Fruit fly (Drosophila melanogaster) whole organism, embryonic: ENCODE data around the gene CG33235.

Experiments
- Aef1 ChIP-seq: fragments of 200-800 bp; sonication (Bioruptor generic); IDR thresholded peaks from 3 replicates; pipeline ENCODE4 v1.3.6; 2022; ENCODE audit warnings: missing biosample characterization, missing genetic modification characterization
- B-H1 ChIP-seq: fragments of 200-800 bp; sonication (Bioruptor generic); IDR thresholded peaks from 3 replicates; pipeline ENCODE4 v1.3.6; 2022; ENCODE audit warnings: missing biosample characterization, missing genetic modification characterization
- CG11398 ChIP-seq: fragments of 200-800 bp; sonication (Bioruptor generic); optimal IDR thresholded peaks from 2 replicates; lab custom pipeline; 2016; ENCODE audit warnings: missing biosample characterization, missing genetic modification characterization
- CG15011 ChIP-seq: fragments of 200-800 bp; sonication (Bioruptor generic); optimal IDR thresholded peaks from 3 replicates; lab custom pipeline; 2018; ENCODE audit warnings: missing biosample characterization, mild to moderate bottlenecking, missing genetic modification characterization
- CG15601 ChIP-seq: fragments of 200-800 bp; sonication (Bioruptor generic); optimal IDR thresholded peaks from 3 replicates; lab custom pipeline; 2019; ENCODE audit warnings: missing biosample characterization, mild to moderate bottlenecking, missing genetic modification characterization, moderate library complexity
- CG15696 ChIP-seq: fragments of 200-800 bp; sonication (Bioruptor generic); optimal IDR thresholded peaks from 2 replicates; lab custom pipeline; 2019; ENCODE audit warnings: missing biosample characterization, mild to moderate bottlenecking, missing genetic modification characterization, moderate library complexity
- CG17385 ChIP-seq: fragments of 200-800 bp; sonication (Bioruptor generic); optimal IDR thresholded peaks from 3 replicates; lab custom pipeline; 2018; ENCODE audit warnings: missing biosample characterization, mild to moderate bottlenecking, missing genetic modification characterization
- CG17612 ChIP-seq: fragments of 200-800 bp; sonication (Bioruptor generic); IDR thresholded peaks from 2 replicates; pipeline ENCODE4 v1.3.6; 2022; ENCODE audit warnings: missing biosample characterization, missing genetic modification characterization
- CG18476 ChIP-seq: fragments of 200-800 bp; sonication (Bioruptor generic); optimal IDR thresholded peaks from 2 replicates; lab custom pipeline; 2016; ENCODE audit warnings: missing biosample characterization, mild to moderate bottlenecking, missing genetic modification characterization
- CG2129 ChIP-seq: fragments of 200-800 bp; sonication (Bioruptor generic); IDR thresholded peaks from 2 replicates; pipeline ENCODE4 v1.3.6; 2022; ENCODE audit warnings: missing biosample characterization, missing genetic modification characterization; ENCODE audit not compliant: partially characterized antibody
- CG2712 ChIP-seq: fragments of 200-800 bp; optimal IDR thresholded peaks from 3 replicates; lab custom pipeline; 2019; ENCODE audit warnings: missing biosample characterization, mild to moderate bottlenecking, missing genetic modification characterization, moderate library complexity
- CG32532 ChIP-seq: fragments of 200-800 bp; sonication (Bioruptor generic); IDR thresholded peaks from 2 replicates; pipeline ENCODE4 v1.3.6; 2022; ENCODE audit warnings: missing biosample characterization, missing genetic modification characterization
- CG32772 ChIP-seq: fragments of 200-800 bp; sonication (Bioruptor generic); IDR thresholded peaks from 2 replicates; pipeline ENCODE4 v1.3.6; 2022; ENCODE audit warnings: missing biosample characterization, missing genetic modification characterization
- CG33213 ChIP-seq: fragments of 200-800 bp; sonication (Bioruptor generic); optimal IDR thresholded peaks from 3 replicates; lab custom pipeline; 2016; ENCODE audit warnings: missing biosample characterization, missing genetic modification characterization
- CG4282 ChIP-seq: fragments of 200-800 bp; sonication (Bioruptor generic); optimal IDR thresholded peaks from 2 replicates; lab custom pipeline; 2016; ENCODE audit warnings: missing biosample characterization, missing genetic modification characterization
- CG4360 ChIP-seq: fragments of 200-800 bp; sonication (Bioruptor generic); IDR thresholded peaks from 2 replicates; pipeline ENCODE4 v1.3.6; 2022; ENCODE audit warnings: missing biosample characterization, missing genetic modification characterization
- CG6272 ChIP-seq: fragments of 200-800 bp; sonication (Bioruptor generic); IDR thresholded peaks from 2 replicates; pipeline ENCODE4 v1.3.6; 2022; ENCODE audit warnings: missing biosample characterization, missing genetic modification characterization
- CG7839 ChIP-seq: fragments of 200-800 bp; sonication (Bioruptor generic); optimal IDR thresholded peaks from 3 replicates; lab custom pipeline; 2018; ENCODE audit warnings: missing biosample characterization, mild to moderate bottlenecking, missing genetic modification characterization, moderate library complexity
- CG8924 ChIP-seq: fragments of 200-800 bp; optimal IDR thresholded peaks from 3 replicates; lab custom pipeline; 2019; ENCODE audit warnings: missing biosample characterization, mild to moderate bottlenecking, missing genetic modification characterization, moderate library complexity
- CG9215 ChIP-seq: fragments of 200-800 bp; sonication (Bioruptor generic); IDR thresholded peaks from 2 replicates; pipeline ENCODE4 v1.3.6; 2022; ENCODE audit warnings: missing biosample characterization, missing genetic modification characterization
- CG9727 ChIP-seq: fragments of 200-800 bp; sonication (Bioruptor generic); optimal IDR thresholded peaks from 3 replicates; lab custom pipeline; 2017; ENCODE audit warnings: missing biosample characterization, mild to moderate bottlenecking, missing genetic modification characterization
- CoRest ChIP-seq: fragments of 200-800 bp; sonication (Bioruptor generic); optimal IDR thresholded peaks from 3 replicates; lab custom pipeline; 2018; ENCODE audit warnings: missing biosample characterization, mild to moderate bottlenecking, missing genetic modification characterization, moderate library complexity
- Dbx ChIP-seq: fragments of 200-800 bp; sonication (Bioruptor generic); IDR thresholded peaks from 3 replicates; pipeline ENCODE4 v1.3.6; 2022; ENCODE audit warnings: missing biosample characterization, missing genetic modification characterization
- Dip3 ChIP-seq: fragments of 200-800 bp; sonication (Bioruptor generic); optimal IDR thresholded peaks from 3 replicates; lab custom pipeline; 2016; ENCODE audit warnings: missing biosample characterization, missing genetic modification characterization
- Hand ChIP-seq: fragments of 200-800 bp; sonication (Bioruptor generic); optimal IDR thresholded peaks from 2 replicates; lab custom pipeline; 2017; ENCODE audit warnings: mild to moderate bottlenecking, missing biosample characterization, missing genetic modification reagents, missing genetic modification characterization
- Hmr ChIP-seq: fragments of 200-800 bp; sonication (Bioruptor generic); optimal IDR thresholded peaks from 3 replicates; lab custom pipeline; 2017; ENCODE audit warnings: mild to moderate bottlenecking, missing biosample characterization, missing genetic modification reagents, missing genetic modification characterization
- Hr39 ChIP-seq: fragments of >200 bp; optimal IDR thresholded peaks from 2 replicates; lab custom pipeline; 2017
- Max ChIP-seq: fragments of 200-800 bp; sonication (Bioruptor generic); optimal IDR thresholded peaks from 2 replicates; lab custom pipeline; 2016; ENCODE audit warnings: missing biosample characterization, mild to moderate bottlenecking, missing genetic modification characterization
- Poxn ChIP-seq: fragments of 200-800 bp; sonication (Bioruptor generic); IDR thresholded peaks from 2 replicates; pipeline ENCODE4 v1.3.6; 2022; ENCODE audit warnings: missing biosample characterization, missing genetic modification characterization
- Rx ChIP-seq: fragments of 200-800 bp; sonication (Bioruptor generic); IDR thresholded peaks from 2 replicates; pipeline ENCODE4 v1.3.6; 2022; ENCODE audit warnings: missing biosample characterization, missing genetic modification characterization
- Sox102F ChIP-seq: fragments of 200-800 bp; sonication (Bioruptor generic); optimal IDR thresholded peaks from 2 replicates; lab custom pipeline; 2018; ENCODE audit warnings: missing biosample characterization, mild to moderate bottlenecking, missing genetic modification characterization, moderate library complexity
- amos ChIP-seq: fragments of 200-800 bp; sonication (Bioruptor generic); IDR thresholded peaks from 2 replicates; pipeline ENCODE4 v1.3.6; 2022; ENCODE audit warnings: missing biosample characterization, missing genetic modification characterization; ENCODE audit not compliant: partially characterized antibody
- ash1 ChIP-seq: fragments of 200-800 bp; sonication (Bioruptor generic); optimal IDR thresholded peaks from 2 replicates; lab custom pipeline; 2018; ENCODE audit warnings: missing biosample characterization, mild to moderate bottlenecking, missing genetic modification characterization
- bbx ChIP-seq: fragments of 200-800 bp; sonication (Bioruptor generic); IDR thresholded peaks from 2 replicates; pipeline ENCODE4 v1.3.6; 2022; ENCODE audit warnings: missing biosample characterization, missing genetic modification characterization; ENCODE audit not compliant: partially characterized antibody
- caup ChIP-seq: fragments of 200-800 bp; sonication (Bioruptor generic); optimal IDR thresholded peaks from 3 replicates; lab custom pipeline; 2017; ENCODE audit warnings: missing biosample characterization, mild to moderate bottlenecking, missing genetic modification characterization, moderate library complexity; ENCODE audit not compliant: severe bottlenecking
- chm ChIP-seq: fragments of 200-800 bp; sonication (Bioruptor generic); IDR thresholded peaks from 2 replicates; pipeline ENCODE4 v1.3.6; 2022; ENCODE audit warnings: missing biosample characterization, missing genetic modification characterization
- ci ChIP-seq: fragments of 200-800 bp; sonication (Bioruptor generic); IDR thresholded peaks from 3 replicates; pipeline ENCODE4 v1.3.6; 2022; ENCODE audit warnings: missing biosample characterization, missing genetic modification characterization
- crol ChIP-seq: fragments of 200-800 bp; sonication (Bioruptor generic); IDR thresholded peaks from 2 replicates; pipeline ENCODE4 v1.3.6; 2022; ENCODE audit warnings: missing biosample characterization, missing genetic modification characterization
- fd96Cb ChIP-seq: fragments of 200-800 bp; sonication (Bioruptor generic); optimal IDR thresholded peaks from 2 replicates; lab custom pipeline; 2018; ENCODE audit warnings: missing biosample characterization, mild to moderate bottlenecking, missing genetic modification characterization, moderate library complexity
- fu2 ChIP-seq: fragments of 200-800 bp; sonication (Bioruptor generic); optimal IDR thresholded peaks from 2 replicates; lab custom pipeline; 2016; ENCODE audit warnings: missing biosample characterization, missing genetic modification characterization
- her ChIP-seq: fragments of 200-800 bp; sonication (Bioruptor generic); optimal IDR thresholded peaks from 2 replicates; lab custom pipeline; 2016; ENCODE audit warnings: missing biosample characterization, missing genetic modification characterization
- jigr1 ChIP-seq: fragments of 200-800 bp; sonication (Bioruptor generic); IDR thresholded peaks from 3 replicates; pipeline ENCODE4 v1.3.6; 2022; ENCODE audit warnings: missing biosample characterization, missing genetic modification characterization
- klu ChIP-seq: fragments of 200-800 bp; sonication (Bioruptor generic); IDR thresholded peaks from 2 replicates; pipeline ENCODE4 v1.3.6; 2022; ENCODE audit warnings: missing biosample characterization, missing genetic modification characterization
- kni ChIP-seq: fragments of 200-800 bp; sonication (Bioruptor generic); optimal IDR thresholded peaks from 3 replicates; lab custom pipeline; 2017; ENCODE audit warnings: mild to moderate bottlenecking, missing biosample characterization, missing genetic modification reagents, missing genetic modification characterization
- luna ChIP-seq: fragments of 200-800 bp; sonication (Bioruptor generic); optimal IDR thresholded peaks from 2 replicates; lab custom pipeline; 2016; ENCODE audit warnings: missing biosample characterization, missing genetic modification characterization
- nau ChIP-seq: fragments of 200-800 bp; sonication (Bioruptor generic); optimal IDR thresholded peaks from 3 replicates; lab custom pipeline; 2017; ENCODE audit warnings: missing biosample characterization, mild to moderate bottlenecking, missing genetic modification characterization, missing genetic modification reagents
- pita ChIP-seq: fragments of 200-800 bp; sonication (Bioruptor generic); optimal IDR thresholded peaks from 2 replicates; lab custom pipeline; 2017; ENCODE audit warnings: missing biosample characterization, mild to moderate bottlenecking, missing genetic modification characterization
- sens ChIP-seq: fragments of 200-800 bp; sonication (Bioruptor generic); peaks from one replicate; lab custom pipeline; 2016; ENCODE audit warnings: missing biosample characterization, missing genetic modification characterization
- stc ChIP-seq: fragments of 200-800 bp; sonication (Bioruptor generic); IDR thresholded peaks from 2 replicates; pipeline ENCODE4 v1.3.6; 2022; ENCODE audit warnings: missing biosample characterization, missing genetic modification characterization
- unc-4 ChIP-seq: fragments of 200-800 bp; sonication (Bioruptor generic); IDR thresholded peaks from 2 replicates; pipeline ENCODE4 v1.3.6; 2022; ENCODE audit warnings: missing biosample characterization, missing genetic modification characterization; ENCODE audit not compliant: partially characterized antibody

The CG33235 gene

DNA sequence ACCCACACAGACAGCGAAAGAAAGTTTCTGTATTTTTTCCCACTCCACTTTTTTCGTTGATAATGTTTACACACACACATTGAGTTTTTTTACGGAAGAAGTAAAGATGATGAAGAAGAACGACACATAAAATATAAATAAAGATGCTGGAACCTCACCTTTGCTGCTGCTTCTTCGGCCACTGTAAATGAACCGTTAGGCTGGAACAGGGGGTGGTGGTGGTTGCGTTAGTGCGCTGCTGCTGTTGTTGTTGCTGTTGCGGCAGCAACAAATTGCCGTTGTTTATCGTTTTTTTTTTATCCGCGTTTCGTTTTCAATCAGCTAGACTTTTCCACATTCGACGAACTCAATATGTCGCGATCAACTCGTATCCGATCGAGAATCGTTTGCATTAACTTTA lies 37.7 kb downstream of the CG33235 start:
- no peak for TF ChIP-seq Dbx (GFP tag; lab: Robert Waterston, UW)
- peak; percentile 50 for TF ChIP-seq sens (GFP tag; lab: Kevin White, UChicago)
- TF ChIP-seq bbx (GFP tag; lab: Robert Waterston, UW): no peak
- no peak for TF ChIP-seq CG11398 (GFP tag; lab: Kevin White, UChicago)
- TF ChIP-seq CoRest (tag; lab: Kevin White, UChicago): no peak
- no peak for TF ChIP-seq her (GFP tag; lab: Kevin White, UChicago)
- TF ChIP-seq unc-4: no peak
- no peak for TF ChIP-seq chm (GFP tag; lab: Robert Waterston, UW)
- peak; percentile 60 for TF ChIP-seq CG4360 (GFP tag; lab: Robert Waterston, UW)
- 0 out of 3 replicates have a peak, but pooled peaks have one; percentile 16 for TF ChIP-seq Aef1
- no peak for TF ChIP-seq CG15696 (tag; lab: Kevin White, UChicago)
- TF ChIP-seq CG2712 (tag; lab: Kevin White, UChicago): peak; percentile 3
- peak; percentile 80 for TF ChIP-seq CG17385 (GFP tag; lab: Kevin White, UChicago)
- no peak for TF ChIP-seq ash1 (GFP tag; lab: Kevin White, UChicago)
- peak; percentile 72 for TF ChIP-seq crol (GFP tag; lab: Robert Waterston, UW)
- TF ChIP-seq luna (GFP tag; lab: Kevin White, UChicago): no peak

DNA sequence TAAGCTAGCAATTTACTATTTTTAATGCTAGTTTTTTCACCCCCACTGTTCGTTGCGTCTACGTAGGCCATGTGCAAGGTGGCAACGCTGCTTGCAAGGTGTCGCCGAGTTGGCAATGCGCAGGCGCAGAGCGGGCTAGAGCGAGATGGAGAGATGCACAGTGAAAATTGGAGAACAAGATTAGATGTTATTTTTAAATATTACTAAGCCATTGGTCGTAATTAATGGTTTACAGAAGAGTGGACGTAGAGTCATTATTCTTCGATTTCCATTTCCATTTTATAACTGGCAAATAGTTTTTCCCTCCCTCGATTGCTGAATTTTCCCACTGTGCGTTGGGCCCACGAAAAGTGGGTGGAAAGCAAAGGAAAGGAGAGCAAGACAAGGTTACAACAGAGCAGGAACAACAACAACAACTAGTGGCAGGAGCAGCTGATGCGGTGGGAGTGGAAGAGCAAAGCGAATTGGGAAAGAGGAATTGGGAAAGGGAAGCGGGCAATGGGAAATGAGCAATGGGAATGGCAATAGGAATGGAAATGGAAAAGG lies 38.5 kb downstream of the CG33235 start:
- TF ChIP-seq stc (GFP tag; lab: Robert Waterston, UW) (peak; percentile 88), CG9215 (peak; percentile 65), CG15601 (tag; lab: Kevin White, UChicago) (peak; percentile 76), ci (GFP tag; lab: Robert Waterston, UW) (peak; percentile 96), CG15011 (GFP tag; lab: Kevin White, UChicago) (peak; percentile 13), amos (no peak), CG8924 (tag; lab: Kevin White, UChicago) (peak; percentile 75), fd96Cb (tag; lab: Kevin White, UChicago) (peak; percentile 67), her (GFP tag; lab: Kevin White, UChicago) (peak; percentile 70), Hand (GFP tag; lab: Kevin White, UChicago) (peak; percentile 56), CG17612 (GFP tag; lab: Robert Waterston, UW) (peak; percentile 58), CG32772 (peak; percentile 83), CG4282 (no peak), CG6272 (peak; percentile 79), CG2129 (GFP tag; lab: Robert Waterston, UW) (no peak), Dip3 (GFP tag; lab: Kevin White, UChicago) (peak; percentile 59), caup (GFP tag; lab: Kevin White, UChicago) (peak; percentile 77), Max (GFP tag; lab: Kevin White, UChicago) (no peak), Sox102F (GFP tag; lab: Kevin White, UChicago) (peak; percentile 82), CG33213 (GFP tag; lab: Kevin White, UChicago) (peak; percentile 68), Poxn (GFP tag; lab: Robert Waterston, UW) (no peak), Hr39 (lab: Kevin White, UChicago) (no peak), CG32532 (GFP tag; lab: Robert Waterston, UW) (peak; percentile 81), jigr1 (peak; percentile 63; the same call in 2 of the 3 replicates), kni (GFP tag; lab: Kevin White, UChicago) (no peak), pita (GFP tag; lab: Kevin White, UChicago) (no peak), nau (GFP tag; lab: Kevin White, UChicago) (peak; percentile 55), CG7839 (tag; lab: Kevin White, UChicago) (peak; percentile 85), B-H1 (GFP tag; lab: Robert Waterston, UW) (peak; percentile 82), Hmr (GFP tag; lab: Kevin White, UChicago) (peak; percentile 84), Rx (GFP tag; lab: Robert Waterston, UW) (peak; percentile 76), fu2 (GFP tag; lab: Kevin White, UChicago) (peak; percentile 36), CG18476 (peak; percentile 64), CG9727 (GFP tag; lab: Kevin White, UChicago) (peak; percentile 76), klu (peak; percentile 39; the same call in 1 of the 2 replicates)
